Fruit fly (Drosophila melanogaster): ENCODE data around the gene Ada2b.

Gene Ada2b

dm6 chr3R:8264302-8265080 is 24.2 kb upstream of the Ada2b start, which contains the start of the genes RPA1 and Mcm2 (continued):
- TF ChIP-seq spab (GFP tag; optimal IDR thresholded peaks at IDR 0.05) (peak; percentile 61), CG8632 (GFP tag; optimal IDR thresholded peaks at IDR 0.05) (peak; percentile 67), fd59A (GFP tag; optimal IDR thresholded peaks at IDR 0.05) (peak; percentile 57), CG6276 (GFP tag; optimal IDR thresholded peaks at IDR 0.05) (no peak), Lpt (GFP tag; optimal IDR thresholded peaks at IDR 0.05) (peak; percentile 75), salr (GFP tag; optimal IDR thresholded peaks at IDR 0.05) (peak; percentile 57 to 79), Hr38 (GFP tag; optimal IDR thresholded peaks at IDR 0.05) (no peak), eg (GFP tag; IDR thresholded peaks at IDR 0.05) (peak; percentile 80), CG34406 (GFP tag; optimal IDR thresholded peaks at IDR 0.05) (peak; percentile 78), net (GFP tag; optimal IDR thresholded peaks at IDR 0.05) (peak; percentile 74), CG32006 (GFP tag; optimal IDR thresholded peaks at IDR 0.05) (peak; percentile 88), acj6 (GFP tag; optimal IDR thresholded peaks at IDR 0.05) (peak; percentile 84), Eip78C (GFP tag) (peak; percentile 93)

- TF ChIP-seq CG10669 (GFP tag; optimal IDR thresholded peaks at IDR 0.05) (no peak), CG11294 (GFP tag; IDR thresholded peaks at IDR 0.05) (no peak), CG16779 (tag; optimal IDR thresholded peaks at IDR 0.05) (no peak), Ets21C (GFP tag; optimal IDR thresholded peaks at IDR 0.05) (no peak), CG6808 (GFP tag; optimal IDR thresholded peaks at IDR 0.05) (no peak), fd59A (GFP tag; optimal IDR thresholded peaks at IDR 0.05) (no peak), net (GFP tag; optimal IDR thresholded peaks at IDR 0.05) (no peak), fd85E (GFP tag; optimal IDR thresholded peaks at IDR 0.05) (no peak)
These were observed 21.3 kb upstream of the Ada2b start for dm6 chr3R:8261634-8262033.

dm6 chr3R:8256040-8256439 is 15.7 kb upstream of the Ada2b start:
- TF ChIP-seq CG11902 (GFP tag; optimal IDR thresholded peaks at IDR 0.05) = no peak
- TF ChIP-seq Gug (GFP tag; IDR thresholded peaks at IDR 0.05) = peak; percentile 45; the same call in 1 of the 2 replicates
- TF ChIP-seq CG7368 (GFP tag; optimal IDR thresholded peaks at IDR 0.05) = no peak
- peak; percentile 37 for TF ChIP-seq dac (GFP tag; optimal IDR thresholded peaks at IDR 0.05)
- TF ChIP-seq CG32006 (GFP tag; optimal IDR thresholded peaks at IDR 0.05) = peak; percentile 77
- no peak for TF ChIP-seq vri (GFP tag; optimal IDR thresholded peaks at IDR 0.05)
- no peak for TF ChIP-seq fd85E (GFP tag; optimal IDR thresholded peaks at IDR 0.05)
- TF ChIP-seq CG15336 (GFP tag; IDR thresholded peaks at IDR 0.05) = peak; percentile 86
- TF ChIP-seq esn (GFP tag; optimal IDR thresholded peaks at IDR 0.05) = no peak
- TF ChIP-seq pdm3 (GFP tag; optimal IDR thresholded peaks at IDR 0.05) = peak; percentile 40
- no peak for TF ChIP-seq svp (GFP tag)
- TF ChIP-seq salr (GFP tag; optimal IDR thresholded peaks at IDR 0.05) = peak in 1 of 2 experiments; percentile 30
- no peak for TF ChIP-seq achi (GFP tag; optimal IDR thresholded peaks at IDR 0.05)
- TF ChIP-seq CG1621 (tag; optimal IDR thresholded peaks at IDR 0.05) = no peak
- peak; percentile 58 for TF ChIP-seq Lpt (GFP tag; optimal IDR thresholded peaks at IDR 0.05)
- no peak for TF ChIP-seq CG6163 (GFP tag; IDR thresholded peaks at IDR 0.05)
- no peak for TF ChIP-seq Sox15 (GFP tag; optimal IDR thresholded peaks at IDR 0.05)
- peak; percentile 58 for TF ChIP-seq CG4318 (GFP tag; optimal IDR thresholded peaks at IDR 0.05)
- TF ChIP-seq CG31627 (GFP tag; optimal IDR thresholded peaks at IDR 0.05) = no peak
- no peak for TF ChIP-seq topi (GFP tag; optimal IDR thresholded peaks at IDR 0.05)
- TF ChIP-seq CG10631 (GFP tag; optimal IDR thresholded peaks at IDR 0.05) = no peak
- peak; percentile 39 for TF ChIP-seq OdsH (GFP tag; optimal IDR thresholded peaks at IDR 0.05)
- TF ChIP-seq CG34406 (GFP tag; optimal IDR thresholded peaks at IDR 0.05) = no peak
- TF ChIP-seq CG8119 (GFP tag; IDR thresholded peaks at IDR 0.05) = peak; percentile 84
- no peak for TF ChIP-seq Smox (GFP tag; optimal IDR thresholded peaks at IDR 0.05)
- no peak for TF ChIP-seq CG11762 (GFP tag; optimal IDR thresholded peaks at IDR 0.05; ENCODE audit: insufficient read depth)
- no peak for TF ChIP-seq CG16779 (tag; optimal IDR thresholded peaks at IDR 0.05)
- peak; percentile 20; the same call in 1 of the 2 replicates for TF ChIP-seq CG11294 (GFP tag; IDR thresholded peaks at IDR 0.05)
- no peak for TF ChIP-seq CG3919 (GFP tag; optimal IDR thresholded peaks at IDR 0.05)
- no peak for TF ChIP-seq Hr39 (GFP tag; optimal IDR thresholded peaks at IDR 0.05)
- TF ChIP-seq Sox102F (GFP tag; optimal IDR thresholded peaks at IDR 0.05) = no peak
- peak; percentile 73 for TF ChIP-seq Hr4 (GFP tag; optimal IDR thresholded peaks at IDR 0.05)
- TF ChIP-seq CG9139 (GFP tag; optimal IDR thresholded peaks at IDR 0.05) = no peak
- TF ChIP-seq eg (GFP tag; IDR thresholded peaks at IDR 0.05) = no peak; the same call in 1 of the 3 replicates
- TF ChIP-seq acj6 (GFP tag; optimal IDR thresholded peaks at IDR 0.05) = no peak
- no peak for TF ChIP-seq Eip75B (GFP tag; optimal IDR thresholded peaks at IDR 0.05)
- TF ChIP-seq CG6276 (GFP tag; optimal IDR thresholded peaks at IDR 0.05) = peak; percentile 71
- TF ChIP-seq Eip78C (GFP tag) = peak; percentile 70

All from whole organism, prepupa.